Worm (Caenorhabditis elegans): ENCODE data around the gene F13H8.11.

DNA sequence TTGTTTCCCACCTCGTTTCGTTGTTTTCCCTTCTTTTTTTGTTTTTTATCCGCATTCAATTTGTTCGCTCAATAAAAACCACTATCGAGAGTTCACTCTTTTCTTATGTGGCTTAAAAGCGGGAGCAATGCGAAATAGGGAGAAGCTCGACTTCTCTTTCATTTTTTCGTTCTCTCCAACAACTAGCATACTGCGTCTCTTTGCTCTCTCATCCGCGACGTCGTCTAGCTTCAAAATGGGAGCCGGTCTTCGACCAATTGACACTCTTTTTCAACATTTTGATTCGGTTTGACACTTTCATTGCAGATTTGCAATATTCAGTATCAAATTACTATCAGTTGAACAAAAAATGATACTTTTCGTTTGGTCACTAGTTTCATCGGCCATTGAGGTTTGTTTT is 14.1 kb upstream of the F13H8.11 start, which contains the start of gene bpl-1:
- TF ChIP-seq ama-1 (optimal IDR thresholded peaks at IDR 0.05) (no peak), ztf-11 (tag; optimal IDR thresholded peaks at IDR 0.05) (no peak), nhr-77 (tag; optimal IDR thresholded peaks at IDR 0.05) (no peak), fkh-10 (GFP tag; optimal IDR thresholded peaks at IDR 0.05) (no peak), ZK546.5 (tag; optimal IDR thresholded peaks at IDR 0.05) (no peak), unc-39 (tag; optimal IDR thresholded peaks at IDR 0.05) (no peak), nhr-76 (tag; optimal IDR thresholded peaks at IDR 0.05) (no peak), tbx-2 (tag; optimal IDR thresholded peaks at IDR 0.05) (no peak), pqm-1 (tag; optimal IDR thresholded peaks at IDR 0.05) (no peak)

Data from whole organism, L3 larva.